Fruit fly (Drosophila melanogaster): ENCODE data around the gene CG5151.

- TF ChIP-seq CG4496 (GFP tag; IDR thresholded peaks at IDR 0.05) (no peak), CG8301 (tag; optimal IDR thresholded peaks at IDR 0.05) (peak; percentile 48), Snoo (tag; optimal IDR thresholded peaks at IDR 0.05) (peak; percentile 24), Ets98B (GFP tag; IDR thresholded peaks at IDR 0.05) (no peak)
These were observed 16.7 kb downstream of the CG5151 start for dm6 chr3L:16147819-16148236.
